Fruit fly (Drosophila melanogaster) whole organism, embryonic: ENCODE measurements around the gene RpS28b.

Source experiments
- B-H1 ChIP-seq: fragments of 200-800 bp; sonication (Bioruptor generic); IDR thresholded peaks from 3 replicates; pipeline ENCODE4 v1.3.6; 2022; ENCODE audit warnings: missing biosample characterization, missing genetic modification characterization
- CG10462 ChIP-seq: fragments of 200-800 bp; sonication (Bioruptor generic); optimal IDR thresholded peaks from 2 replicates; lab custom pipeline; 2016; ENCODE audit warnings: missing biosample characterization, missing genetic modification characterization
- CG14014 ChIP-seq: fragments of 200-800 bp; sonication (Bioruptor generic); IDR thresholded peaks from 2 replicates; pipeline ENCODE4 v1.3.6; 2022; ENCODE audit warnings: missing biosample characterization, missing genetic modification characterization
- CG17328 ChIP-seq: fragments of 200-800 bp; sonication (Bioruptor generic); IDR thresholded peaks from 2 replicates; pipeline ENCODE4 v1.3.6; 2022; ENCODE audit warnings: missing biosample characterization, missing genetic modification characterization
- CG32772 ChIP-seq: fragments of 200-800 bp; sonication (Bioruptor generic); IDR thresholded peaks from 2 replicates; pipeline ENCODE4 v1.3.6; 2022; ENCODE audit warnings: missing biosample characterization, missing genetic modification characterization
- CG3995 ChIP-seq: fragments of 200-800 bp; sonication (Bioruptor generic); optimal IDR thresholded peaks from 3 replicates; lab custom pipeline; 2016; ENCODE audit warnings: missing biosample characterization, missing genetic modification characterization
- CTCF ChIP-seq: fragments of 200-800 bp; sonication (Bioruptor generic); optimal IDR thresholded peaks from 2 replicates; lab custom pipeline; 2017; ENCODE audit warnings: missing biosample characterization, mild to moderate bottlenecking, missing genetic modification characterization, moderate library complexity
- Fer2 ChIP-seq: fragments of 200-800 bp; sonication (Bioruptor generic); optimal IDR thresholded peaks from 2 replicates; lab custom pipeline; 2018; ENCODE audit warnings: missing biosample characterization, mild to moderate bottlenecking, missing genetic modification characterization, moderate library complexity
- Hmx ChIP-seq: fragments of 200-800 bp; sonication (Bioruptor generic); optimal IDR thresholded peaks from 2 replicates; lab custom pipeline; 2016; ENCODE audit warnings: missing biosample characterization, missing genetic modification characterization
- Lpt ChIP-seq: fragments of >200 bp; optimal IDR thresholded peaks from 2 replicates; lab custom pipeline; 2018; ENCODE audit warnings: missing biosample characterization, missing genetic modification characterization
- Pdp1 ChIP-seq, 2 experiments: fragments of 200-800 bp; sonication (Bioruptor generic); optimal IDR thresholded peaks; 3 replicates each; lab custom pipeline; 2016; ENCODE audit warnings: missing biosample characterization in 2 of 2, missing genetic modification characterization in 2 of 2, mild to moderate bottlenecking in 1 of 2, moderate library complexity in 1 of 2
- Sox102F ChIP-seq: fragments of 200-800 bp; sonication (Bioruptor generic); optimal IDR thresholded peaks from 2 replicates; lab custom pipeline; 2018; ENCODE audit warnings: missing biosample characterization, mild to moderate bottlenecking, missing genetic modification characterization, moderate library complexity
- Vsx1 ChIP-seq: fragments of 200-800 bp; sonication (Bioruptor generic); optimal IDR thresholded peaks from 2 replicates; lab custom pipeline; 2017; ENCODE audit warnings: missing biosample characterization, mild to moderate bottlenecking, missing genetic modification characterization, missing genetic modification reagents
- br ChIP-seq: fragments of >200 bp; optimal IDR thresholded peaks from 2 replicates; lab custom pipeline; 2017
- cg ChIP-seq: fragments of 200-800 bp; sonication (Bioruptor generic); optimal IDR thresholded peaks from 3 replicates; lab custom pipeline; 2019; ENCODE audit warnings: missing biosample characterization, mild to moderate bottlenecking, missing genetic modification characterization, moderate library complexity
- corto ChIP-seq: fragments of 200-800 bp; sonication (Bioruptor generic); optimal IDR thresholded peaks from 2 replicates; lab custom pipeline; 2016; ENCODE audit warnings: missing biosample characterization, mild to moderate bottlenecking, missing genetic modification characterization, moderate library complexity
- gsb ChIP-seq: fragments of 200-800 bp; sonication (Bioruptor generic); IDR thresholded peaks from 2 replicates; pipeline ENCODE4 v1.3.6; 2022; ENCODE audit warnings: missing biosample characterization, missing genetic modification characterization
- ken ChIP-seq: fragments of 200-800 bp; sonication (Bioruptor generic); IDR thresholded peaks from 3 replicates; pipeline ENCODE4 v1.3.6; 2022; ENCODE audit warnings: missing biosample characterization, missing genetic modification characterization
- mld ChIP-seq: fragments of 200-800 bp; sonication (Bioruptor generic); IDR thresholded peaks from 3 replicates; pipeline ENCODE4 v1.3.6; 2022; ENCODE audit warnings: missing biosample characterization, missing genetic modification characterization; ENCODE audit not compliant: partially characterized antibody
- pzg ChIP-seq: fragments of 200-800 bp; sonication (Bioruptor generic); optimal IDR thresholded peaks from 3 replicates; lab custom pipeline; 2018; ENCODE audit warnings: missing biosample characterization, mild to moderate bottlenecking, missing genetic modification characterization, moderate library complexity
- repo ChIP-seq: fragments of 200-800 bp; sonication (Bioruptor generic); optimal IDR thresholded peaks from 2 replicates; lab custom pipeline; 2016; ENCODE audit warnings: missing biosample characterization, missing genetic modification characterization
- ssp ChIP-seq: fragments of 200-800 bp; sonication (Bioruptor generic); IDR thresholded peaks from 2 replicates; pipeline ENCODE4 v1.3.6; 2022; ENCODE audit warnings: missing biosample characterization, missing genetic modification characterization
- tio ChIP-seq: fragments of 200-800 bp; sonication (Bioruptor generic); optimal IDR thresholded peaks from 2 replicates; lab custom pipeline; 2017; ENCODE audit warnings: missing biosample characterization, missing genetic modification characterization, inconsistent platforms
- twi ChIP-seq: fragments of 200-800 bp; optimal IDR thresholded peaks from 2 replicates; lab custom pipeline; 2019; ENCODE audit warnings: missing biosample characterization, mild to moderate bottlenecking, missing genetic modification characterization, moderate library complexity
- zfh2 ChIP-seq: fragments of 200-800 bp; sonication (Bioruptor generic); optimal IDR thresholded peaks from 2 replicates; lab custom pipeline; 2016; ENCODE audit warnings: missing biosample characterization, missing genetic modification characterization

The RpS28b gene

dm6 chrX:9600818-9601732, 46.7 kb downstream of the RpS28b start, which contains the start of gene Gga (continued):
- TF ChIP-seq CG17328 (GFP tag; lab: Robert Waterston, UW), result no peak
- no peak for TF ChIP-seq CG14014
- no peak for TF ChIP-seq repo (GFP tag; lab: Kevin White, UChicago)
- TF ChIP-seq CG10462 (GFP tag; lab: Kevin White, UChicago), result no peak
- TF ChIP-seq B-H1 (GFP tag; lab: Robert Waterston, UW), result no peak
- TF ChIP-seq cg (GFP tag; lab: Kevin White, UChicago), result peak; percentile 54
- TF ChIP-seq gsb (GFP tag; lab: Robert Waterston, UW), result no peak
- no peak for TF ChIP-seq CG32772 (GFP tag; lab: Robert Waterston, UW)
- no peak for TF ChIP-seq tio (GFP tag; lab: Kevin White, UChicago)
- no peak for TF ChIP-seq twi (tag; lab: Kevin White, UChicago)
- no peak for TF ChIP-seq CG3995 (GFP tag; lab: Kevin White, UChicago)
- no peak for TF ChIP-seq Sox102F (GFP tag; lab: Kevin White, UChicago)
- TF ChIP-seq zfh2 (GFP tag; lab: Kevin White, UChicago), result no peak
- peak; percentile 77; the same call in 2 of the 3 replicates for TF ChIP-seq mld
- no peak for TF ChIP-seq br
- TF ChIP-seq Vsx1 (GFP tag; lab: Kevin White, UChicago), result no peak
- TF ChIP-seq pzg, result peak; percentile 93
- no peak for TF ChIP-seq corto (GFP tag; lab: Kevin White, UChicago)
- peak in 1 of 2 experiments; percentile 3 for TF ChIP-seq Pdp1 (GFP tag; optimal IDR thresholded peaks at IDR 0.05; lab: Kevin White, UChicago)
- no peak for TF ChIP-seq CTCF
- no peak for TF ChIP-seq ken (GFP tag; lab: Robert Waterston, UW)
- TF ChIP-seq ssp, result no peak
- TF ChIP-seq Lpt (GFP tag; lab: Kevin White, UChicago), result no peak
- no peak for TF ChIP-seq Hmx
- TF ChIP-seq Fer2 (tag; lab: Kevin White, UChicago), result no peak
